Worm (Caenorhabditis elegans): ENCODE results near the gene Y110A2AL.5.

DNA sequence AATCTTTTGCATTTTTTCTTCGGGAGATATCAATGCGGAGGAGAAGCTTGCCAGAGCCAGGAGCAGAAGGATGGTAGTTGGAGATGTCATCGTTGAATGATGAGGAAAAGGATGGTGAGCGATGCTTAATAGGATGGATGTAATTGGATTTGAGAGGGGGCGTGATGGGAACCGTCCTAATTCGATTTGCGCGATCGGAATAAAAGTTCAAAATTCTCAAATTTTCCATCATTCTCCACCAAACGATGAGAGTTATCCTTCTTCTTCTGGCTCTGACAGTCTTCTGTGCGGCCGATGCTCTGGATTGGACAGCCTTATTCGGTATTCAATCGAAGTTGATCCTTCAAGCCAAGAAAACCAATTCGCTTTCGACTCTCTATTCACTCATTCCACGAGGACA lies 40.2 kb upstream of the Y110A2AL.5 start, which contains the start of the genes K12H6.4 and K12H6.9:
- TF ChIP-seq ztf-11 (tag; optimal IDR thresholded peaks at IDR 0.05) (no peak), lsy-2 (tag; optimal IDR thresholded peaks at IDR 0.05) (no peak), nhr-237 (tag; optimal IDR thresholded peaks at IDR 0.05) (no peak), ces-1 (GFP tag; optimal IDR thresholded peaks at IDR 0.05) (no peak), unc-62 (GFP tag; optimal IDR thresholded peaks at IDR 0.05) (no peak), nhr-12 (tag; optimal IDR thresholded peaks at IDR 0.05) (no peak)
